Fruit fly (Drosophila melanogaster): ENCODE results near the gene xit.

xit gene

dm6 chrX:6849178-6849956 lies 28.6 kb downstream of the xit start, which contains the start of the genes Cht11 and CG4558 (continued):
- peak; percentile 77 for TF ChIP-seq Ada2b (GFP tag; IDR thresholded peaks at IDR 0.05)
- TF ChIP-seq CG14014 (GFP tag; IDR thresholded peaks at IDR 0.05): peak; percentile 83
- TF ChIP-seq Asciz (GFP tag; optimal IDR thresholded peaks at IDR 0.05): peak; percentile 46
- no peak for TF ChIP-seq Dfd (GFP tag; optimal IDR thresholded peaks at IDR 0.05)
- peak; percentile 16 for TF ChIP-seq Side (GFP tag; optimal IDR thresholded peaks at IDR 0.05)
- peak; percentile 45; the same call in 1 of the 2 replicates for TF ChIP-seq danr (GFP tag; IDR thresholded peaks at IDR 0.05)
- peak; percentile 84 for TF ChIP-seq CG3847 (GFP tag; IDR thresholded peaks at IDR 0.05)
- peak; percentile 31 for TF ChIP-seq Bdp1 (GFP tag; optimal IDR thresholded peaks at IDR 0.05)
- TF ChIP-seq ac (GFP tag; optimal IDR thresholded peaks at IDR 0.05): no peak
- TF ChIP-seq HLHmδ (GFP tag; optimal IDR thresholded peaks at IDR 0.05): no peak
- peak; percentile 8 for TF ChIP-seq crc (GFP tag; optimal IDR thresholded peaks at IDR 0.05)
- TF ChIP-seq ssp (GFP tag; IDR thresholded peaks at IDR 0.05): peak; percentile 69
- peak; percentile 88 for TF ChIP-seq B-H2 (GFP tag; optimal IDR thresholded peaks at IDR 0.05)
- TF ChIP-seq dmrt99B (tag; optimal IDR thresholded peaks at IDR 0.05): peak; percentile 80
- TF ChIP-seq CG9876 (GFP tag; optimal IDR thresholded peaks at IDR 0.05): no peak
- TF ChIP-seq tgo (GFP tag; IDR thresholded peaks at IDR 0.05): peak; percentile 85
- peak; percentile 26; the same call in 1 of the 2 replicates for TF ChIP-seq ro (GFP tag; IDR thresholded peaks at IDR 0.05)
- peak; percentile 41 for TF ChIP-seq CG4282 (GFP tag; optimal IDR thresholded peaks at IDR 0.05)
- peak; percentile 88 for TF ChIP-seq exex (tag; optimal IDR thresholded peaks at IDR 0.05)
- TF ChIP-seq br (optimal IDR thresholded peaks at IDR 0.05): no peak
- TF ChIP-seq cwo (GFP tag; optimal IDR thresholded peaks at IDR 0.05): peak; percentile 67
- TF ChIP-seq MESR4 (GFP tag; optimal IDR thresholded peaks at IDR 0.05): peak; percentile 25
- no peak for TF ChIP-seq eve (GFP tag; optimal IDR thresholded peaks at IDR 0.05)
- peak; percentile 99 for TF ChIP-seq grau (tag; optimal IDR thresholded peaks at IDR 0.05)
- TF ChIP-seq pita (GFP tag; optimal IDR thresholded peaks at IDR 0.05): no peak
- TF ChIP-seq lilli (GFP tag; optimal IDR thresholded peaks at IDR 0.05): peak; percentile 91
- no peak; the same call in 2 of the 3 replicates for TF ChIP-seq so (GFP tag; IDR thresholded peaks at IDR 0.05)
- peak; percentile 13 for TF ChIP-seq trh (GFP tag; optimal IDR thresholded peaks at IDR 0.05)
- TF ChIP-seq her (GFP tag; optimal IDR thresholded peaks at IDR 0.05): no peak
- peak; percentile 81 for TF ChIP-seq Aef1 (GFP tag; IDR thresholded peaks at IDR 0.05)
- no peak for TF ChIP-seq bowl (GFP tag; IDR thresholded peaks at IDR 0.05)
- TF ChIP-seq CG10274 (GFP tag; optimal IDR thresholded peaks at IDR 0.05): peak; percentile 26
- peak; percentile 64 for TF ChIP-seq klu (GFP tag; IDR thresholded peaks at IDR 0.05)
- TF ChIP-seq Atf3 (GFP tag; optimal IDR thresholded peaks at IDR 0.05): peak; percentile 54
- peak; percentile 74 for TF ChIP-seq Dref (GFP tag; IDR thresholded peaks at IDR 0.05)
- peak; percentile 51; the same call in 1 of the 2 replicates for TF ChIP-seq gsb (GFP tag; IDR thresholded peaks at IDR 0.05)
- no peak for TF ChIP-seq MTF-1 (GFP tag; optimal IDR thresholded peaks at IDR 0.05; ENCODE audit: borderline replicate concordance)
- TF ChIP-seq stc (GFP tag; IDR thresholded peaks at IDR 0.05): peak; percentile 79
- no peak for TF ChIP-seq fd102C (GFP tag; optimal IDR thresholded peaks at IDR 0.05)
- TF ChIP-seq CG10979 (tag; optimal IDR thresholded peaks at IDR 0.05): peak; percentile 77
- TF ChIP-seq Bteb2 (GFP tag; optimal IDR thresholded peaks at IDR 0.05): peak; percentile 47
- no peak for TF ChIP-seq usp (GFP tag; optimal IDR thresholded peaks at IDR 0.05)
- TF ChIP-seq Pdp1 (GFP tag; optimal IDR thresholded peaks at IDR 0.05): peak; percentile 59 to 76
- peak; percentile 2 for TF ChIP-seq Myb (GFP tag; optimal IDR thresholded peaks at IDR 0.05)
- TF ChIP-seq crp (GFP tag; optimal IDR thresholded peaks at IDR 0.05): peak in 1 of 2 experiments; percentile 21
- peak; percentile 76 for TF ChIP-seq CG1233 (GFP tag; optimal IDR thresholded peaks at IDR 0.05)
- peak; percentile 39; the same call in 1 of the 3 replicates for TF ChIP-seq Doc3 (GFP tag; IDR thresholded peaks at IDR 0.05; ENCODE audit: partially characterized antibody)
- TF ChIP-seq CG30431 (GFP tag; optimal IDR thresholded peaks at IDR 0.05): peak; percentile 52
- peak; percentile 49 for TF ChIP-seq abd-A (tag; optimal IDR thresholded peaks at IDR 0.05)
- peak; percentile 11 for TF ChIP-seq CG33213 (GFP tag; optimal IDR thresholded peaks at IDR 0.05)
